Worm (Caenorhabditis elegans): ENCODE results near the gene Y37E11AM.2.

DNA sequence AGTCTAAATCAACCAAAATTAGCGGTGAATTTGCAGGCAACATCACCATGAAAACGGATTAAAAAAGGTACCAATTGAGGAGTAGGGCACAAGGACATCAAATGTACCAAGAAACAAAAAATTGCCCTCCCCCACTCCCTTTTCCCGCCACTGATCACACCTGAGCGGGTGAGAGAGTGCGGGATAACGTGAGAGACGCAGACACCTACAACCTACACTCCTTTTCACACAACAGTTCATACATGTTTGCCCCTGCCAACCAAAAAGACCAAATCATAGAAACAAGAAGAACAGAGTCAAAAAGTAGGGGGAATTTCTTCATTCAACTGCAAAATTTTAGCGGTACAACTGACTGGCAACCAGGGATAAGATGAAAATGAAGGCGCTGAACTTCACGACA, 27.0 kb upstream of the Y37E11AM.2 start:
- TF ChIP-seq ztf-23 (GFP tag; IDR thresholded peaks at IDR 0.05): no peak
- no peak for TF ChIP-seq flt-1 (GFP tag; IDR thresholded peaks at IDR 0.05)
- no peak for TF ChIP-seq ref-1 (GFP tag; conservative IDR thresholded peaks at IDR 0.05)
- TF ChIP-seq T22C8.4 (GFP tag; IDR thresholded peaks at IDR 0.05): no peak
- TF ChIP-seq klf-2 (GFP tag; conservative IDR thresholded peaks at IDR 0.05): no peak
